Fruit fly (Drosophila melanogaster): Measurements from ENCODE around the gene CG10175.

The CG10175 gene

DNA sequence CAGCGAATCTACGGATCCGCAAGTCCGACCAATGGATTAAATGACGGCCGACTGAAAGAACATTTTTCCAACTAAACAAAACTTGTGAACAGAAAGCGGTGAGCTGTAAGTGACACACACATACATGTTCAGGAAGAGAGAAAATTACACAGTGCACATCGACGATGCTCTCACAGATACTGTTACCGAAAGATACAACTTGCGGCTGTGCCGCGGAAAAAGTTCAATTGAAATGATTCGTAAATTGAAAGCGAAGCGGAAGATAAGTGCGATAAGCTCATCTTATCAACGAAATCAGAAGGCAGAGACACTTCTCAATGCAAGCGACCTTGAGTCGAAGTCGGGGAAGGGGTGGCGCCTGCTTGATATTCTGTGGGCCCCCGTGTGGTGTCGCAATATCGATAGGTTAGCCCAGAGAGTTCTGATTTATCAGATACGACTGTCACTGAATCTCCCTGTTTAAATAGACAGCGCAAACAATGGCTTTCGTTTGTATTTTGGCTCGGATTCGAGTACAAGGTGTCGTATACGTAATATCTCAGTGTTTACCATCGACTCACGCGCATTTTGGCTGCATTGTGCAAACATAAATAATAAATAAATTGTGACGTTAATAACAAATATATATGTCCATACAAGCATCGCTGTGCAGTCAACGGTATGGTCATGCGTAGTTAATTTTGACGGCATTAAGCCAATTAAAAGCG lies 11.2 kb downstream of the CG10175 start, which contains the start of gene Irk2:
TSS of gene Irk2 (minus strand) at position 51 of the 707 bp plus-strand sequence.
- TF ChIP-seq Ets65A (GFP tag) = peak; percentile 68
- no peak for TF ChIP-seq CG4282 (GFP tag; optimal IDR thresholded peaks at IDR 0.05)

dm6 chr3R:23511356-23511755 lies 19.4 kb downstream of the CG10175 start:
- TF ChIP-seq p53 (GFP tag; optimal IDR thresholded peaks at IDR 0.05) (no peak), CG6765 (GFP tag; optimal IDR thresholded peaks at IDR 0.05) (no peak), CG12942 (GFP tag; optimal IDR thresholded peaks at IDR 0.05) (no peak), CG32772 (GFP tag; IDR thresholded peaks at IDR 0.05) (no peak), HHEX (GFP tag; optimal IDR thresholded peaks at IDR 0.05) (no peak), cwo (GFP tag; optimal IDR thresholded peaks at IDR 0.05) (no peak), Deaf1 (tag; optimal IDR thresholded peaks at IDR 0.05) (no peak), lab (GFP tag; optimal IDR thresholded peaks at IDR 0.05) (no peak), CG6272 (GFP tag; IDR thresholded peaks at IDR 0.05) (no peak), Stat92E (GFP tag; optimal IDR thresholded peaks at IDR 0.05) (no peak), gcm (GFP tag; optimal IDR thresholded peaks at IDR 0.05) (no peak), CG10654 (GFP tag; optimal IDR thresholded peaks at IDR 0.05) (no peak), Atf3 (GFP tag; optimal IDR thresholded peaks at IDR 0.05) (no peak), CG2199 (GFP tag; IDR thresholded peaks at IDR 0.05) (no peak)

- TF ChIP-seq ara (GFP tag; IDR thresholded peaks at IDR 0.05) (no peak), CG4424 (GFP tag; optimal IDR thresholded peaks at IDR 0.05) (no peak), unc-4 (GFP tag; IDR thresholded peaks at IDR 0.05; ENCODE audit: partially characterized antibody) (no peak), Atf3 (GFP tag; optimal IDR thresholded peaks at IDR 0.05) (no peak), knrl (GFP tag; IDR thresholded peaks at IDR 0.05; ENCODE audit: partially characterized antibody) (no peak), CTCF (GFP tag; optimal IDR thresholded peaks at IDR 0.05) (peak; percentile 70), sens (GFP tag) (no peak)
These were observed 21.3 kb downstream of the CG10175 start for dm6 chr3R:23509408-23509940.

DNA sequence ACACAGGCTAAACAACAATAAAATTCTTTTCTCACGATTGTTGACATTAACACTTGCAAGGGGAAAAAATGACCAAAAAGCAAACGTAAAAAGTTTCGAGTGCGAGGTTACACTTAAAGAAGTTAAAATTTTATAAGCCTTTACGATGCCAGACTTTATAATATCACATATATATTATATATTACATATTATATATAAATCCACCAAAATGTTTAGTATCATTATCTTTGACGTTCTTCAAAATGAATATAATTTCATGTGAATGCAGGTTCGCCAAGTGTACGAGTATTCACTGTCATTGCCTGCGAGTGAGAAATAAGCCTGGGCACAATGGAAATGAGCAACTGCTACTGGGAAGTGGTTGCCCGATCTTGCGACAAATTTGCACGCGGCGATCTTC lies 22.5 kb downstream of the CG10175 start:
- TF ChIP-seq nom (GFP tag; optimal IDR thresholded peaks at IDR 0.05) (peak; percentile 36), fru (optimal IDR thresholded peaks at IDR 0.05) (no peak), CG9797 (GFP tag; optimal IDR thresholded peaks at IDR 0.05) (no peak), sim (GFP tag; IDR thresholded peaks at IDR 0.05) (no peak), CG33557 (GFP tag; optimal IDR thresholded peaks at IDR 0.05) (no peak), Hr51 (GFP tag; optimal IDR thresholded peaks at IDR 0.05) (no peak), grau (tag; optimal IDR thresholded peaks at IDR 0.05) (no peak), CG9727 (GFP tag; optimal IDR thresholded peaks at IDR 0.05) (no peak), Hmx (GFP tag; optimal IDR thresholded peaks at IDR 0.05) (no peak), Scr (GFP tag; IDR thresholded peaks at IDR 0.05; ENCODE audit: partially characterized antibody) (no peak), CG8944 (GFP tag; optimal IDR thresholded peaks at IDR 0.05) (no peak), lbe (GFP tag; optimal IDR thresholded peaks at IDR 0.05) (peak; percentile 83), HLH3B (GFP tag; IDR thresholded peaks at IDR 0.05) (0 out of 2 replicates have a peak, but pooled peaks have one; percentile 5), NC2β (GFP tag; optimal IDR thresholded peaks at IDR 0.05) (no peak), Drgx (GFP tag; IDR thresholded peaks at IDR 0.05) (0 out of 2 replicates have a peak, but pooled peaks have one; percentile 10), CG12659 (GFP tag; optimal IDR thresholded peaks at IDR 0.05) (no peak), CG5180 (GFP tag; optimal IDR thresholded peaks at IDR 0.05) (no peak), Mad (GFP tag; optimal IDR thresholded peaks at IDR 0.05) (no peak), CG16779 (GFP tag; IDR thresholded peaks at IDR 0.05) (no peak), corto (GFP tag; optimal IDR thresholded peaks at IDR 0.05) (peak; percentile 65), CG10654 (GFP tag; optimal IDR thresholded peaks at IDR 0.05) (no peak), PHDP (tag; optimal IDR thresholded peaks at IDR 0.05) (no peak), kni (GFP tag; optimal IDR thresholded peaks at IDR 0.05) (no peak), Optix (GFP tag; IDR thresholded peaks at IDR 0.05) (no peak), ems (GFP tag; optimal IDR thresholded peaks at IDR 0.05) (no peak)
